Fruit fly (Drosophila melanogaster) whole organism, embryonic: ENCODE measurements around the gene a10.

ENCODE experiments used
- Atf6 ChIP-seq: fragments of 200-800 bp; sonication (Bioruptor generic); IDR thresholded peaks from 2 replicates; pipeline ENCODE4 v1.3.6; 2022; ENCODE audit warnings: missing biosample characterization, missing genetic modification characterization
- Bdp1 ChIP-seq: fragments of 200-800 bp; sonication (Bioruptor generic); optimal IDR thresholded peaks from 3 replicates; lab custom pipeline; 2016; ENCODE audit warnings: missing biosample characterization, missing genetic modification characterization
- CG10654 ChIP-seq: fragments of 200-800 bp; sonication (Bioruptor generic); optimal IDR thresholded peaks from 2 replicates; lab custom pipeline; 2016; ENCODE audit warnings: missing biosample characterization, missing genetic modification characterization
- CG11696 ChIP-seq: fragments of 200-800 bp; sonication (Bioruptor generic); IDR thresholded peaks from 2 replicates; pipeline ENCODE4 v1.3.6; 2022; ENCODE audit warnings: missing biosample characterization, missing genetic modification characterization
- CG1603 ChIP-seq: fragments of 200-800 bp; sonication (Bioruptor generic); optimal IDR thresholded peaks from 2 replicates; lab custom pipeline; 2019; ENCODE audit warnings: missing biosample characterization, mild to moderate bottlenecking, missing genetic modification characterization, moderate library complexity
- CG17359 ChIP-seq: fragments of 200-800 bp; sonication (Bioruptor generic); optimal IDR thresholded peaks from 3 replicates; lab custom pipeline; 2018; ENCODE audit warnings: missing biosample characterization, mild to moderate bottlenecking, missing genetic modification characterization, moderate library complexity
- CG17361 ChIP-seq: fragments of 200-800 bp; sonication (Bioruptor generic); IDR thresholded peaks from 3 replicates; pipeline ENCODE4 v1.3.6; 2022; ENCODE audit warnings: missing biosample characterization, missing genetic modification characterization
- CG17385 ChIP-seq: fragments of 200-800 bp; sonication (Bioruptor generic); optimal IDR thresholded peaks from 3 replicates; lab custom pipeline; 2018; ENCODE audit warnings: missing biosample characterization, mild to moderate bottlenecking, missing genetic modification characterization
- CG17829 ChIP-seq: fragments of 200-800 bp; optimal IDR thresholded peaks from 2 replicates; lab custom pipeline; 2019; ENCODE audit warnings: missing biosample characterization, mild to moderate bottlenecking, missing genetic modification characterization, moderate library complexity
- CG18262 ChIP-seq: fragments of 200-800 bp; optimal IDR thresholded peaks from 3 replicates; lab custom pipeline; 2019; ENCODE audit warnings: missing biosample characterization, mild to moderate bottlenecking, missing genetic modification characterization, moderate library complexity
- CG2129 ChIP-seq: fragments of 200-800 bp; sonication (Bioruptor generic); IDR thresholded peaks from 2 replicates; pipeline ENCODE4 v1.3.6; 2022; ENCODE audit warnings: missing biosample characterization, missing genetic modification characterization; ENCODE audit not compliant: partially characterized antibody
- CG2199 ChIP-seq: fragments of 200-800 bp; sonication (Bioruptor generic); IDR thresholded peaks from 3 replicates; pipeline ENCODE4 v1.3.6; 2022; ENCODE audit warnings: missing biosample characterization, missing genetic modification characterization
- CG32772 ChIP-seq: fragments of 200-800 bp; sonication (Bioruptor generic); IDR thresholded peaks from 2 replicates; pipeline ENCODE4 v1.3.6; 2022; ENCODE audit warnings: missing biosample characterization, missing genetic modification characterization
- CG43689 ChIP-seq: fragments of 200-800 bp; sonication (Bioruptor generic); IDR thresholded peaks from 2 replicates; pipeline ENCODE4 v1.3.6; 2022; ENCODE audit warnings: missing biosample characterization, missing genetic modification characterization
- CG4707 ChIP-seq: fragments of 200-800 bp; sonication (Bioruptor generic); optimal IDR thresholded peaks from 2 replicates; lab custom pipeline; 2018; ENCODE audit warnings: missing biosample characterization, mild to moderate bottlenecking, missing genetic modification characterization, moderate library complexity
- CG7372 ChIP-seq: fragments of 200-800 bp; sonication (Bioruptor generic); IDR thresholded peaks from 2 replicates; pipeline ENCODE4 v1.3.6; 2022; ENCODE audit warnings: missing biosample characterization, missing genetic modification characterization
- D ChIP-seq, 2 experiments: fragments of 200-800 bp in 1 of 2; fragments of >200 bp in 1 of 2; sonication (Bioruptor generic) in 1 of 2; optimal IDR thresholded peaks; 2 replicates in 1 of 2; 3 replicates in 1 of 2; lab custom pipeline; 2017; ENCODE audit warnings: mild to moderate bottlenecking in 1 of 2, missing biosample characterization in 1 of 2, missing genetic modification characterization in 1 of 2, missing genetic modification reagents in 1 of 2
- D19B ChIP-seq: fragments of 200-800 bp; sonication (Bioruptor generic); optimal IDR thresholded peaks from 2 replicates; lab custom pipeline; 2017; ENCODE audit warnings: missing biosample characterization, mild to moderate bottlenecking, missing genetic modification characterization
- Elba2 ChIP-seq: fragments of 200-800 bp; sonication (Bioruptor generic); optimal IDR thresholded peaks from 3 replicates; lab custom pipeline; 2016; ENCODE audit warnings: missing biosample characterization, missing genetic modification characterization
- HLHmδ ChIP-seq: fragments of 200-800 bp; sonication (Bioruptor generic); optimal IDR thresholded peaks from 2 replicates; lab custom pipeline; 2018; ENCODE audit warnings: missing biosample characterization, mild to moderate bottlenecking, missing genetic modification characterization, moderate library complexity
- HmgZ ChIP-seq: fragments of 200-800 bp; sonication (Bioruptor generic); optimal IDR thresholded peaks from 2 replicates; lab custom pipeline; 2018; ENCODE audit warnings: missing biosample characterization, mild to moderate bottlenecking, missing genetic modification characterization
- Nf-YA ChIP-seq: fragments of 200-800 bp; sonication (Bioruptor generic); IDR thresholded peaks from 2 replicates; pipeline ENCODE4 v1.3.6; 2022; ENCODE audit warnings: missing biosample characterization, missing genetic modification characterization
- Opbp ChIP-seq: fragments of 200-800 bp; sonication (Bioruptor generic); IDR thresholded peaks from 3 replicates; pipeline ENCODE4 v1.3.6; 2022; ENCODE audit warnings: missing biosample characterization, missing genetic modification characterization; ENCODE audit not compliant: partially characterized antibody
- Optix ChIP-seq: fragments of 200-800 bp; sonication (Bioruptor generic); IDR thresholded peaks from 3 replicates; pipeline ENCODE4 v1.3.6; 2022; ENCODE audit warnings: missing biosample characterization, missing genetic modification characterization
- Scr ChIP-seq: fragments of 200-800 bp; sonication (Bioruptor generic); IDR thresholded peaks from 2 replicates; pipeline ENCODE4 v1.3.6; 2022; ENCODE audit warnings: missing biosample characterization, missing genetic modification characterization; ENCODE audit not compliant: partially characterized antibody
- Sox102F ChIP-seq: fragments of 200-800 bp; sonication (Bioruptor generic); optimal IDR thresholded peaks from 2 replicates; lab custom pipeline; 2018; ENCODE audit warnings: missing biosample characterization, mild to moderate bottlenecking, missing genetic modification characterization, moderate library complexity
- Trl ChIP-seq, 3 experiments: fragments of >200 bp in 2 of 3; fragments of 200-800 bp in 1 of 3; sonication (Bioruptor generic) in 1 of 3; optimal IDR thresholded peaks; 2 replicates in 1 of 3; 3 replicates in 2 of 3; lab custom pipeline; 2016 to 2017; ENCODE audit warnings: missing biosample characterization in 1 of 3, missing genetic modification characterization in 1 of 3
- Xrp1 ChIP-seq: fragments of 200-800 bp; sonication (Bioruptor generic); IDR thresholded peaks from 2 replicates; pipeline ENCODE4 v1.3.6; 2022; ENCODE audit warnings: missing biosample characterization, missing genetic modification characterization
- aop ChIP-seq: fragments of 200-800 bp; sonication (Bioruptor generic); IDR thresholded peaks from 2 replicates; pipeline ENCODE4 v1.3.6; 2022; ENCODE audit warnings: missing biosample characterization, missing genetic modification characterization
- bcd ChIP-seq: fragments of 200-800 bp; sonication (Bioruptor generic); optimal IDR thresholded peaks from 2 replicates; lab custom pipeline; 2017; ENCODE audit warnings: missing biosample characterization, mild to moderate bottlenecking, missing genetic modification characterization
- chn ChIP-seq: fragments of 200-800 bp; sonication (Bioruptor generic); optimal IDR thresholded peaks from 2 replicates; lab custom pipeline; 2016; ENCODE audit warnings: missing biosample characterization, missing genetic modification characterization
- croc ChIP-seq: fragments of 200-800 bp; sonication (Bioruptor generic); conservative IDR thresholded peaks from 3 replicates; pipeline ENCODE4 v1.3.6; 2022; ENCODE audit warnings: missing biosample characterization, missing genetic modification characterization
- dmrt11E ChIP-seq: fragments of 200-800 bp; sonication (Bioruptor generic); optimal IDR thresholded peaks from 3 replicates; lab custom pipeline; 2018; ENCODE audit warnings: missing biosample characterization, mild to moderate bottlenecking, missing genetic modification characterization, moderate library complexity
- grn ChIP-seq: fragments of 200-800 bp; sonication (Bioruptor generic); optimal IDR thresholded peaks from 3 replicates; lab custom pipeline; 2017; ENCODE audit warnings: missing biosample characterization, missing genetic modification characterization
- klu ChIP-seq: fragments of 200-800 bp; sonication (Bioruptor generic); IDR thresholded peaks from 2 replicates; pipeline ENCODE4 v1.3.6; 2022; ENCODE audit warnings: missing biosample characterization, missing genetic modification characterization
- maf-S ChIP-seq: fragments of 200-800 bp; sonication (Bioruptor generic); optimal IDR thresholded peaks from 2 replicates; lab custom pipeline; 2016; ENCODE audit warnings: missing biosample characterization, missing genetic modification characterization
- nau ChIP-seq: fragments of 200-800 bp; sonication (Bioruptor generic); optimal IDR thresholded peaks from 3 replicates; lab custom pipeline; 2017; ENCODE audit warnings: missing biosample characterization, mild to moderate bottlenecking, missing genetic modification characterization, missing genetic modification reagents
- odd ChIP-seq: fragments of 200-800 bp; sonication (Bioruptor generic); optimal IDR thresholded peaks from 2 replicates; lab custom pipeline; 2017; ENCODE audit warnings: missing biosample characterization, mild to moderate bottlenecking, missing genetic modification characterization
- pros ChIP-seq: fragments of 200-800 bp; sonication (Bioruptor generic); optimal IDR thresholded peaks from 3 replicates; lab custom pipeline; 2019; ENCODE audit warnings: missing biosample characterization, mild to moderate bottlenecking, missing genetic modification characterization, moderate library complexity
- psq ChIP-seq: fragments of 200-800 bp; sonication (Bioruptor generic); optimal IDR thresholded peaks from 2 replicates; lab custom pipeline; 2017; ENCODE audit warnings: missing biosample characterization, missing genetic modification characterization
- row ChIP-seq: fragments of 200-800 bp; sonication (Bioruptor generic); IDR thresholded peaks from 3 replicates; pipeline ENCODE4 v1.3.6; 2022; ENCODE audit warnings: missing biosample characterization, missing genetic modification characterization
- scrt ChIP-seq: fragments of 200-800 bp; sonication (Bioruptor generic); optimal IDR thresholded peaks from 2 replicates; lab custom pipeline; 2018; ENCODE audit warnings: missing biosample characterization, mild to moderate bottlenecking, missing genetic modification characterization, moderate library complexity
- sens ChIP-seq: fragments of 200-800 bp; sonication (Bioruptor generic); peaks from one replicate; lab custom pipeline; 2016; ENCODE audit warnings: missing biosample characterization, missing genetic modification characterization
- tin ChIP-seq: fragments of 200-800 bp; sonication (Bioruptor generic); optimal IDR thresholded peaks from 3 replicates; lab custom pipeline; 2016; ENCODE audit warnings: missing biosample characterization, missing genetic modification characterization
- trem ChIP-seq: fragments of 200-800 bp; optimal IDR thresholded peaks from 3 replicates; lab custom pipeline; 2019; ENCODE audit warnings: missing biosample characterization, mild to moderate bottlenecking, missing genetic modification characterization, moderate library complexity
- vnd ChIP-seq: fragments of 200-800 bp; sonication (Bioruptor generic); IDR thresholded peaks from 3 replicates; pipeline ENCODE4 v1.3.6; 2022; ENCODE audit warnings: missing biosample characterization, missing genetic modification characterization; ENCODE audit not compliant: partially characterized antibody
- wdn ChIP-seq: fragments of 200-800 bp; sonication (Bioruptor generic); IDR thresholded peaks from 2 replicates; pipeline ENCODE4 v1.3.6; 2022; ENCODE audit warnings: missing biosample characterization, missing genetic modification characterization

The a10 gene

DNA sequence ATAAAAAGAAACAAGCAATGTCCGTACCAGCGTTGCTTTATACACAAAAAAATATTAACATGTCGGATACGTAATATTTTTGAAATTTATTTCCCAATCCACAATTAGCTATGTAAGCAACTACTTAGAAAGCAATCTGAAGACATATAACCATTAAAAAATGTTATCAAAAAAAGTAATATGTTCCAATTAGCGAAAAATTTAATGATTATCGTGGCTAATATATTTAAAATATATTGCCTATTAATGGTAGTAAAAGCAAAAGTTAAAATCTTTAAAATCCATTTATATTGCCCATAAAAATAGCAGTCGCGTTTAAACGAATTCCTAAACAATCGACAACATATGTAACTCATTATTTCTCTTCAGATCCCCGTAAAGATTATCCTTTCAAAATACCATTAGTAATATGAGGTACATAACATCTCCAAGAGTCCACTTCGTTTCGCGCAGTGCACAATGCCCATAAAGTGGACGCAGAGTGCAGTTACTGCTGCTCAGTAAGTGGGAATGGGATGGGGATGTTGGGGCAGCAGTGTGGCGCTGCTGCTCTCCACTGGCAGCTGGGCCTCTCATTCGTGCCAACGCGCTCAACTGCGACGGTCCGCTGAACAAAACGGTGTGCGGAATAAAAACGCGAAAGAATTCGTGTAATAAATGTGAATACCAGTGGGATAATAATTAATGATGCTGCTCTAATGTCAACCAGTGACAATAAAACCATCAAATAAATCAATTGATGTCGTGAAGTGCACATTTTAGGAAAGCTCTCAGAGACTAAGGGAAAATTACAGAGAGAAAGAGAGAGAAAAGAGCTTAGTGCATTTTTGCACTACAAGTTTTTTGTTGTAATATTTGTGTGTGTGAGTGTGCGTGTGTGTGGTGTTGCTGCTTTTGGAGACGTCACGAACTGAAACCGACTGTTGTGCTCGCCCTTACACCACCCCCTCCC, 37.2 kb downstream of the a10 start (continued):
- TF ChIP-seq CG18262 (tag; lab: Kevin White, UChicago) (peak; percentile 81), D19B (GFP tag; lab: Kevin White, UChicago) (peak; percentile 30), maf-S (no peak), CG7372 (0 out of 2 replicates have a peak, but pooled peaks have one; percentile 23), croc (GFP tag; lab: Robert Waterston, UW) (0 out of 3 replicates have a peak, but pooled peaks have one; percentile 24), klu (GFP tag; lab: Robert Waterston, UW) (no peak), grn (GFP tag; lab: Kevin White, UChicago) (no peak), CG17829 (tag; lab: Kevin White, UChicago) (peak; percentile 58), CG11696 (GFP tag; lab: Robert Waterston, UW) (no peak), Bdp1 (GFP tag; lab: Kevin White, UChicago) (no peak), Elba2 (GFP tag; lab: Kevin White, UChicago) (no peak), CG4707 (GFP tag; lab: Kevin White, UChicago) (no peak), CG17359 (tag; lab: Kevin White, UChicago) (peak; percentile 51), pros (GFP tag; lab: Kevin White, UChicago) (no peak), wdn (GFP tag; lab: Robert Waterston, UW) (peak; percentile 21; the same call in 1 of the 2 replicates), sens (peak; percentile 90), row (GFP tag; lab: Robert Waterston, UW) (peak; percentile 55; the same call in 2 of the 3 replicates), dmrt11E (tag; lab: Kevin White, UChicago) (no peak), CG43689 (GFP tag; lab: Robert Waterston, UW) (no peak), CG32772 (GFP tag; lab: Robert Waterston, UW) (peak; percentile 29; the same call in 1 of the 2 replicates), trem (tag; lab: Kevin White, UChicago) (no peak), Nf-YA (GFP tag; lab: Robert Waterston, UW) (no peak), odd (peak; percentile 65), CG17385 (peak; percentile 65), tin (GFP tag; lab: Kevin White, UChicago) (peak; percentile 48), psq (GFP tag; lab: Kevin White, UChicago) (no peak), scrt (GFP tag; lab: Kevin White, UChicago) (peak; percentile 2), HLHmδ (GFP tag; lab: Kevin White, UChicago) (no peak), Opbp (GFP tag; lab: Robert Waterston, UW) (no peak), Atf6 (GFP tag; lab: Robert Waterston, UW) (peak; percentile 42; the same call in 1 of the 2 replicates), CG2199 (GFP tag; lab: Robert Waterston, UW) (no peak), Scr (no peak), chn (GFP tag; lab: Kevin White, UChicago) (no peak), Sox102F (GFP tag; lab: Kevin White, UChicago) (peak; percentile 60), Trl (optimal IDR thresholded peaks at IDR 0.05; lab: Kevin White, UChicago) (peak; percentile 28 to 41), Trl (GFP tag; optimal IDR thresholded peaks at IDR 0.05; lab: Kevin White, UChicago) (no peak), nau (peak; percentile 46), D (optimal IDR thresholded peaks at IDR 0.05; lab: Kevin White, UChicago) (no peak), D (GFP tag; optimal IDR thresholded peaks at IDR 0.05; lab: Kevin White, UChicago) (peak; percentile 67), CG10654 (GFP tag; lab: Kevin White, UChicago) (no peak), Xrp1 (GFP tag; lab: Robert Waterston, UW) (peak; percentile 21; the same call in 1 of the 2 replicates), HmgZ (tag; lab: Kevin White, UChicago) (peak; percentile 7), Optix (no peak), aop (no peak), CG1603 (tag; lab: Kevin White, UChicago) (peak; percentile 46), CG2129 (GFP tag; lab: Robert Waterston, UW) (no peak), vnd (GFP tag; lab: Robert Waterston, UW) (no peak), CG17361 (GFP tag; lab: Robert Waterston, UW) (peak; percentile 88), bcd (GFP tag; lab: Kevin White, UChicago) (peak; percentile 58)
